Fruit fly (Drosophila melanogaster) whole organism, embryonic: ENCODE data around the gene Wdr33.
A peak's percentile ranks its signal among the peaks of the same experiment; 100 is the strongest.

Experiments used
- Adf1 ChIP-seq: fragments of 200-800 bp; sonication (Bioruptor generic); IDR thresholded peaks from 2 replicates; pipeline ENCODE4 v1.3.6; 2022; ENCODE audit warnings: missing biosample characterization, missing genetic modification characterization
- Antp ChIP-seq: fragments of 200-800 bp; sonication (Bioruptor generic); optimal IDR thresholded peaks from 3 replicates; lab custom pipeline; 2016; ENCODE audit warnings: missing biosample characterization, missing genetic modification characterization
- B-H1 ChIP-seq: fragments of 200-800 bp; sonication (Bioruptor generic); IDR thresholded peaks from 3 replicates; pipeline ENCODE4 v1.3.6; 2022; ENCODE audit warnings: missing biosample characterization, missing genetic modification characterization
- CG10462 ChIP-seq: fragments of 200-800 bp; sonication (Bioruptor generic); optimal IDR thresholded peaks from 2 replicates; lab custom pipeline; 2016; ENCODE audit warnings: missing biosample characterization, missing genetic modification characterization
- CG10654 ChIP-seq: fragments of 200-800 bp; sonication (Bioruptor generic); optimal IDR thresholded peaks from 2 replicates; lab custom pipeline; 2016; ENCODE audit warnings: missing biosample characterization, missing genetic modification characterization
- CG11093 ChIP-seq: fragments of 200-800 bp; sonication (Bioruptor generic); IDR thresholded peaks from 3 replicates; pipeline ENCODE4 v1.3.6; 2022; ENCODE audit warnings: missing biosample characterization, missing genetic modification characterization
- CG12071 ChIP-seq: fragments of 200-800 bp; sonication (Bioruptor generic); optimal IDR thresholded peaks from 3 replicates; lab custom pipeline; 2018; ENCODE audit warnings: missing biosample characterization, mild to moderate bottlenecking, missing genetic modification characterization
- CG13296 ChIP-seq: fragments of 200-800 bp; sonication (Bioruptor generic); optimal IDR thresholded peaks from 3 replicates; lab custom pipeline; 2018; ENCODE audit warnings: missing biosample characterization, mild to moderate bottlenecking, missing genetic modification characterization
- CG13775 ChIP-seq: fragments of 200-800 bp; sonication (Bioruptor generic); optimal IDR thresholded peaks from 3 replicates; lab custom pipeline; 2017; ENCODE audit warnings: missing biosample characterization, mild to moderate bottlenecking, missing genetic modification characterization
- CG18476 ChIP-seq: fragments of 200-800 bp; sonication (Bioruptor generic); optimal IDR thresholded peaks from 2 replicates; lab custom pipeline; 2016; ENCODE audit warnings: missing biosample characterization, mild to moderate bottlenecking, missing genetic modification characterization
- CG2889 ChIP-seq: fragments of 200-800 bp; sonication (Bioruptor generic); IDR thresholded peaks from 3 replicates; pipeline ENCODE4 v1.3.6; 2022; ENCODE audit warnings: missing biosample characterization, missing genetic modification characterization
- CG3407 ChIP-seq: fragments of 200-800 bp; sonication (Bioruptor generic); optimal IDR thresholded peaks from 2 replicates; lab custom pipeline; 2018; ENCODE audit warnings: missing biosample characterization, mild to moderate bottlenecking, missing genetic modification characterization
- CG3838 ChIP-seq: fragments of 200-800 bp; sonication (Bioruptor generic); optimal IDR thresholded peaks from 3 replicates; lab custom pipeline; 2016; ENCODE audit warnings: missing biosample characterization, missing genetic modification characterization
- CG3847 ChIP-seq: fragments of 200-800 bp; sonication (Bioruptor generic); IDR thresholded peaks from 2 replicates; pipeline ENCODE4 v1.3.6; 2022; ENCODE audit warnings: missing biosample characterization, missing genetic modification characterization
- CG4424 ChIP-seq: fragments of 200-800 bp; sonication (Bioruptor generic); optimal IDR thresholded peaks from 3 replicates; lab custom pipeline; 2016; ENCODE audit warnings: missing biosample characterization, missing genetic modification characterization
- CG6254 ChIP-seq: fragments of 200-800 bp; sonication (Bioruptor generic); optimal IDR thresholded peaks from 3 replicates; lab custom pipeline; 2017; ENCODE audit warnings: mild to moderate bottlenecking, missing biosample characterization, missing genetic modification reagents, missing genetic modification characterization
- CG6654 ChIP-seq: fragments of 200-800 bp; sonication (Bioruptor generic); optimal IDR thresholded peaks from 2 replicates; lab custom pipeline; 2017; ENCODE audit warnings: missing biosample characterization, mild to moderate bottlenecking, missing genetic modification characterization
- CG6683 ChIP-seq: fragments of 200-800 bp; sonication (Bioruptor generic); optimal IDR thresholded peaks from 2 replicates; lab custom pipeline; 2017; ENCODE audit warnings: missing biosample characterization, mild to moderate bottlenecking, missing genetic modification characterization, missing genetic modification reagents
- CG7357 ChIP-seq: fragments of 200-800 bp; sonication (Bioruptor generic); IDR thresholded peaks from 3 replicates; pipeline ENCODE4 v1.3.6; 2022; ENCODE audit warnings: missing biosample characterization, missing genetic modification characterization
- CG7987 ChIP-seq: fragments of 200-800 bp; sonication (Bioruptor generic); optimal IDR thresholded peaks from 2 replicates; lab custom pipeline; 2018; ENCODE audit warnings: missing biosample characterization, mild to moderate bottlenecking, missing genetic modification characterization, moderate library complexity
- CG8359 ChIP-seq: fragments of 200-800 bp; sonication (Bioruptor generic); optimal IDR thresholded peaks from 2 replicates; lab custom pipeline; 2017; ENCODE audit warnings: missing biosample characterization, mild to moderate bottlenecking, missing genetic modification characterization, borderline replicate concordance
- CG8388 ChIP-seq: fragments of 200-800 bp; sonication (Bioruptor generic); optimal IDR thresholded peaks from 2 replicates; lab custom pipeline; 2019; ENCODE audit warnings: missing biosample characterization, mild to moderate bottlenecking, missing genetic modification characterization, moderate library complexity
- CTCF ChIP-seq: fragments of 200-800 bp; sonication (Bioruptor generic); optimal IDR thresholded peaks from 2 replicates; lab custom pipeline; 2017; ENCODE audit warnings: missing biosample characterization, mild to moderate bottlenecking, missing genetic modification characterization, moderate library complexity
- Dad ChIP-seq: fragments of 200-800 bp; sonication (Bioruptor generic); optimal IDR thresholded peaks from 3 replicates; lab custom pipeline; 2016; ENCODE audit warnings: missing biosample characterization, missing genetic modification characterization
- Dll ChIP-seq: fragments of 200-800 bp; sonication (Bioruptor generic); IDR thresholded peaks from 4 replicates; pipeline ENCODE4 v1.3.6; 2022; ENCODE audit warnings: missing biosample characterization, missing genetic modification characterization; ENCODE audit not compliant: partially characterized antibody
- Dp ChIP-seq: fragments of 200-800 bp; sonication (Bioruptor generic); optimal IDR thresholded peaks from 2 replicates; lab custom pipeline; 2018; ENCODE audit warnings: missing biosample characterization, mild to moderate bottlenecking, missing genetic modification characterization, moderate library complexity
- Eip74EF ChIP-seq, 2 experiments: fragments of 200-800 bp in 1 of 2; fragments of >200 bp in 1 of 2; sonication (Bioruptor generic) in 1 of 2; optimal IDR thresholded peaks; 2 replicates each; lab custom pipeline; 2017 to 2019; ENCODE audit warnings: missing biosample characterization in 2 of 2, missing genetic modification characterization in 2 of 2, mild to moderate bottlenecking in 1 of 2, moderate library complexity in 1 of 2
- Hey ChIP-seq: fragments of 200-800 bp; sonication (Bioruptor generic); optimal IDR thresholded peaks from 3 replicates; lab custom pipeline; 2018; ENCODE audit warnings: missing biosample characterization, mild to moderate bottlenecking, missing genetic modification characterization
- Meics ChIP-seq: fragments of 200-800 bp; sonication (Bioruptor generic); optimal IDR thresholded peaks from 2 replicates; lab custom pipeline; 2017; ENCODE audit warnings: missing biosample characterization, mild to moderate bottlenecking, missing genetic modification characterization
- Pdp1 ChIP-seq, 2 experiments: fragments of 200-800 bp; sonication (Bioruptor generic); optimal IDR thresholded peaks; 3 replicates each; lab custom pipeline; 2016; ENCODE audit warnings: missing biosample characterization in 2 of 2, missing genetic modification characterization in 2 of 2, mild to moderate bottlenecking in 1 of 2, moderate library complexity in 1 of 2
- ara ChIP-seq: fragments of 200-800 bp; sonication (Bioruptor generic); IDR thresholded peaks from 2 replicates; pipeline ENCODE4 v1.3.6; 2022; ENCODE audit warnings: missing biosample characterization, missing genetic modification characterization
- bbx ChIP-seq: fragments of 200-800 bp; sonication (Bioruptor generic); IDR thresholded peaks from 2 replicates; pipeline ENCODE4 v1.3.6; 2022; ENCODE audit warnings: missing biosample characterization, missing genetic modification characterization; ENCODE audit not compliant: partially characterized antibody
- br ChIP-seq: fragments of >200 bp; optimal IDR thresholded peaks from 2 replicates; lab custom pipeline; 2017
- chif ChIP-seq, 2 experiments: fragments of 200-800 bp; sonication (Bioruptor generic); optimal IDR thresholded peaks; 3 replicates each; lab custom pipeline; 2016; ENCODE audit warnings: missing biosample characterization in 2 of 2, missing genetic modification characterization in 2 of 2
- crol ChIP-seq: fragments of 200-800 bp; sonication (Bioruptor generic); IDR thresholded peaks from 2 replicates; pipeline ENCODE4 v1.3.6; 2022; ENCODE audit warnings: missing biosample characterization, missing genetic modification characterization
- crp ChIP-seq, 2 experiments: fragments of 200-800 bp; sonication (Bioruptor generic); optimal IDR thresholded peaks; 2 replicates in 1 of 2; 3 replicates in 1 of 2; lab custom pipeline; 2017; ENCODE audit warnings: missing biosample characterization in 2 of 2, missing genetic modification characterization in 2 of 2, mild to moderate bottlenecking in 1 of 2, moderate library complexity in 1 of 2
- danr ChIP-seq: fragments of 200-800 bp; sonication (Bioruptor generic); IDR thresholded peaks from 2 replicates; pipeline ENCODE4 v1.3.6; 2022; ENCODE audit warnings: missing biosample characterization, missing genetic modification characterization
- fd64A ChIP-seq: fragments of 200-800 bp; sonication (Bioruptor generic); optimal IDR thresholded peaks from 3 replicates; lab custom pipeline; 2018; ENCODE audit warnings: missing biosample characterization, mild to moderate bottlenecking, missing genetic modification characterization
- gem ChIP-seq: fragments of 200-800 bp; sonication (Bioruptor generic); optimal IDR thresholded peaks from 2 replicates; lab custom pipeline; 2019; ENCODE audit warnings: missing biosample characterization, mild to moderate bottlenecking, missing genetic modification characterization, moderate library complexity
- gt ChIP-seq: fragments of 200-800 bp; sonication (Bioruptor generic); IDR thresholded peaks from 2 replicates; pipeline ENCODE4 v1.3.6; 2022; ENCODE audit warnings: missing biosample characterization, missing genetic modification characterization
- ham ChIP-seq: fragments of 200-800 bp; sonication (Bioruptor generic); IDR thresholded peaks from 2 replicates; pipeline ENCODE4 v1.3.6; 2022; ENCODE audit warnings: missing biosample characterization, missing genetic modification characterization
- lab ChIP-seq: fragments of 200-800 bp; sonication (Bioruptor generic); optimal IDR thresholded peaks from 3 replicates; lab custom pipeline; 2017; ENCODE audit warnings: missing biosample characterization, missing genetic modification characterization, mild to moderate bottlenecking, moderate library complexity, missing genetic modification reagents
- nau ChIP-seq: fragments of 200-800 bp; sonication (Bioruptor generic); optimal IDR thresholded peaks from 3 replicates; lab custom pipeline; 2017; ENCODE audit warnings: missing biosample characterization, mild to moderate bottlenecking, missing genetic modification characterization, missing genetic modification reagents
- sens-2 ChIP-seq: fragments of 200-800 bp; sonication (Bioruptor generic); IDR thresholded peaks from 2 replicates; pipeline ENCODE4 v1.3.6; 2022; ENCODE audit warnings: missing biosample characterization, missing genetic modification characterization
- slbo ChIP-seq: fragments of 200-800 bp; sonication (Bioruptor generic); IDR thresholded peaks from 2 replicates; pipeline ENCODE4 v1.3.6; 2022; ENCODE audit warnings: missing biosample characterization, missing genetic modification characterization
- slp2 ChIP-seq: fragments of 200-800 bp; sonication (Bioruptor generic); optimal IDR thresholded peaks from 2 replicates; lab custom pipeline; 2016; ENCODE audit warnings: missing biosample characterization, missing genetic modification characterization
- zen2 ChIP-seq: fragments of 200-800 bp; sonication (Bioruptor generic); IDR thresholded peaks from 3 replicates; pipeline ENCODE4 v1.3.6; 2022; ENCODE audit warnings: missing biosample characterization, missing genetic modification characterization; ENCODE audit not compliant: partially characterized antibody
- zf30C ChIP-seq: fragments of 200-800 bp; sonication (Bioruptor generic); optimal IDR thresholded peaks from 3 replicates; lab custom pipeline; 2018; ENCODE audit warnings: missing biosample characterization, mild to moderate bottlenecking, missing genetic modification characterization

Wdr33 gene

dm6 chr3R:5671795-5672657, 11.6 kb downstream of the Wdr33 start (continued):
- TF ChIP-seq CG8359 (no peak), Hey (tag; lab: Kevin White, UChicago) (no peak), B-H1 (GFP tag; lab: Robert Waterston, UW) (no peak), CG10654 (GFP tag; lab: Kevin White, UChicago) (no peak), CG3407 (GFP tag; lab: Kevin White, UChicago) (no peak), CG3847 (no peak), fd64A (GFP tag; lab: Kevin White, UChicago) (no peak), slp2 (GFP tag; lab: Kevin White, UChicago) (no peak), sens-2 (GFP tag; lab: Robert Waterston, UW) (0 out of 2 replicates have a peak, but pooled peaks have one; percentile 9), Meics (GFP tag; lab: Kevin White, UChicago) (no peak), nau (GFP tag; lab: Kevin White, UChicago) (no peak), CG2889 (GFP tag; lab: Robert Waterston, UW) (no peak), br (lab: Kevin White, UChicago) (no peak), CG12071 (GFP tag; lab: Kevin White, UChicago) (no peak), zen2 (GFP tag; lab: Robert Waterston, UW) (no peak), slbo (GFP tag; lab: Robert Waterston, UW) (no peak), CG7987 (no peak), ara (GFP tag; lab: Robert Waterston, UW) (no peak), Dp (no peak), lab (GFP tag; lab: Kevin White, UChicago) (peak; percentile 2), CG6683 (GFP tag; lab: Kevin White, UChicago) (no peak), Pdp1 (GFP tag; optimal IDR thresholded peaks at IDR 0.05; lab: Kevin White, UChicago) (no peak), Adf1 (GFP tag; lab: Robert Waterston, UW) (no peak), bbx (peak; percentile 27; the same call in 1 of the 2 replicates)

- TF ChIP-seq danr (no peak), Dad (GFP tag; lab: Kevin White, UChicago) (peak; percentile 54), CG3838 (GFP tag; lab: Kevin White, UChicago) (peak; percentile 27), Dll (no peak), CG18476 (peak; percentile 69), CG10462 (GFP tag; lab: Kevin White, UChicago) (no peak), gt (GFP tag; lab: Robert Waterston, UW) (no peak), gem (tag; lab: Kevin White, UChicago) (peak; percentile 73), CG13296 (peak; percentile 93), CG13775 (peak; percentile 39), CG6254 (GFP tag; lab: Kevin White, UChicago) (peak; percentile 66), lab (GFP tag; lab: Kevin White, UChicago) (peak; percentile 94), CTCF (GFP tag; lab: Kevin White, UChicago) (peak; percentile 47), Antp (GFP tag; lab: Kevin White, UChicago) (peak; percentile 41), crol (GFP tag; lab: Robert Waterston, UW) (peak; percentile 86), CG11093 (GFP tag; lab: Robert Waterston, UW) (peak; percentile 36; the same call in 1 of the 3 replicates), CG7357 (GFP tag; lab: Robert Waterston, UW) (no peak), ham (no peak), Eip74EF (GFP tag; optimal IDR thresholded peaks at IDR 0.05; lab: Kevin White, UChicago) (peak in 1 of 2 experiments; percentile 91), CG12071 (GFP tag; lab: Kevin White, UChicago) (peak; percentile 94), CG6654 (GFP tag; lab: Kevin White, UChicago) (peak; percentile 25), CG4424 (GFP tag; lab: Kevin White, UChicago) (peak; percentile 42), crp (GFP tag; optimal IDR thresholded peaks at IDR 0.05; lab: Kevin White, UChicago) (peak in 1 of 2 experiments; percentile 52), zf30C (peak; percentile 37), CG8388 (GFP tag; lab: Kevin White, UChicago) (peak; percentile 40), chif (GFP tag; optimal IDR thresholded peaks at IDR 0.05; lab: Kevin White, UChicago) (peak; percentile 28 to 53)
Observed at dm6 chr3R:5672658-5673217, 12.3 kb downstream of the Wdr33 start.
